Fruit fly (Drosophila melanogaster) whole organism, prepupa: ENCODE data around the gene Alg7.
A peak's percentile ranks its signal among the peaks of the same experiment; 100 is the strongest.

Experiments used
- CG11294 ChIP-seq: fragments of 200-800 bp; sonication (Bioruptor generic); IDR thresholded peaks from 2 replicates; pipeline ENCODE4 v1.3.6; 2022; ENCODE audit warnings: missing biosample characterization, missing genetic modification characterization
- CG11902 ChIP-seq: fragments of 200-800 bp; sonication (Bioruptor generic); optimal IDR thresholded peaks from 3 replicates; lab custom pipeline; 2016; ENCODE audit warnings: missing biosample characterization, missing genetic modification characterization
- CG3032 ChIP-seq: fragments of 200-800 bp; optimal IDR thresholded peaks from 2 replicates; lab custom pipeline; 2019; ENCODE audit warnings: missing biosample characterization, mild to moderate bottlenecking, missing genetic modification characterization, moderate library complexity
- CG34406 ChIP-seq: fragments of 200-800 bp; sonication (Bioruptor generic); optimal IDR thresholded peaks from 3 replicates; lab custom pipeline; 2016; ENCODE audit warnings: missing biosample characterization, missing genetic modification characterization
- CG6276 ChIP-seq: fragments of 200-800 bp; sonication (Bioruptor generic); optimal IDR thresholded peaks from 2 replicates; lab custom pipeline; 2017; ENCODE audit warnings: missing biosample characterization, mild to moderate bottlenecking, missing genetic modification characterization
- CG6792 ChIP-seq: fragments of 200-800 bp; sonication (Bioruptor generic); optimal IDR thresholded peaks from 3 replicates; lab custom pipeline; 2016; ENCODE audit warnings: missing biosample characterization, missing genetic modification characterization
- CG8319 ChIP-seq: fragments of 200-800 bp; sonication (Bioruptor generic); optimal IDR thresholded peaks from 3 replicates; lab custom pipeline; 2016; ENCODE audit warnings: missing biosample characterization, missing genetic modification characterization
- CG8632 ChIP-seq: fragments of 200-800 bp; sonication (Bioruptor generic); optimal IDR thresholded peaks from 3 replicates; lab custom pipeline; 2016; ENCODE audit warnings: missing biosample characterization, missing genetic modification characterization
- CG9139 ChIP-seq: fragments of 200-800 bp; sonication (Bioruptor generic); optimal IDR thresholded peaks from 3 replicates; lab custom pipeline; 2017; ENCODE audit warnings: missing biosample characterization, mild to moderate bottlenecking, missing genetic modification characterization
- Eip75B ChIP-seq: fragments of 200-800 bp; sonication (Bioruptor generic); optimal IDR thresholded peaks from 3 replicates; lab custom pipeline; 2016; ENCODE audit warnings: missing biosample characterization, missing genetic modification characterization
- Eip78C ChIP-seq: fragments of 200-800 bp; sonication (Bioruptor generic); peaks from one replicate; lab custom pipeline; 2016; ENCODE audit warnings: missing biosample characterization, missing genetic modification characterization
- Ets96B ChIP-seq: fragments of 200-800 bp; optimal IDR thresholded peaks from 2 replicates; lab custom pipeline; 2019; ENCODE audit warnings: missing biosample characterization, mild to moderate bottlenecking, missing genetic modification characterization, moderate library complexity
- Hr39 ChIP-seq: fragments of 200-800 bp; sonication (Bioruptor generic); optimal IDR thresholded peaks from 2 replicates; lab custom pipeline; 2016; ENCODE audit warnings: missing biosample characterization, missing genetic modification characterization
- Lpt ChIP-seq: fragments of 200-800 bp; sonication (Bioruptor generic); optimal IDR thresholded peaks from 3 replicates; lab custom pipeline; 2016; ENCODE audit warnings: missing biosample characterization, missing genetic modification characterization
- Smox ChIP-seq: fragments of 200-800 bp; sonication (Bioruptor generic); optimal IDR thresholded peaks from 3 replicates; lab custom pipeline; 2016; ENCODE audit warnings: missing biosample characterization, missing genetic modification characterization
- Sox102F ChIP-seq: fragments of 200-800 bp; sonication (Bioruptor generic); optimal IDR thresholded peaks from 2 replicates; lab custom pipeline; 2016; ENCODE audit warnings: missing biosample characterization, mild to moderate bottlenecking, missing genetic modification characterization
- Sox14 ChIP-seq: fragments of 200-800 bp; sonication (Bioruptor generic); optimal IDR thresholded peaks from 3 replicates; lab custom pipeline; 2016; ENCODE audit warnings: missing biosample characterization, missing genetic modification characterization
- Sox15 ChIP-seq: fragments of 200-800 bp; sonication (Bioruptor generic); optimal IDR thresholded peaks from 3 replicates; lab custom pipeline; 2016; ENCODE audit warnings: missing biosample characterization, missing genetic modification characterization
- achi ChIP-seq: fragments of 200-800 bp; sonication (Bioruptor generic); optimal IDR thresholded peaks from 3 replicates; lab custom pipeline; 2016; ENCODE audit warnings: missing biosample characterization, missing genetic modification characterization
- cyc ChIP-seq: fragments of 200-800 bp; sonication (Bioruptor generic); optimal IDR thresholded peaks from 3 replicates; lab custom pipeline; 2016; ENCODE audit warnings: missing biosample characterization, missing genetic modification characterization
- dac ChIP-seq: fragments of 200-800 bp; sonication (Bioruptor generic); optimal IDR thresholded peaks from 2 replicates; lab custom pipeline; 2017; ENCODE audit warnings: missing biosample characterization, mild to moderate bottlenecking, missing genetic modification characterization
- eg ChIP-seq: fragments of 200-800 bp; sonication (Bioruptor generic); IDR thresholded peaks from 3 replicates; pipeline ENCODE4 v1.3.6; 2022; ENCODE audit warnings: missing biosample characterization, missing genetic modification characterization
- lz ChIP-seq: fragments of 200-800 bp; sonication (Bioruptor generic); optimal IDR thresholded peaks from 3 replicates; lab custom pipeline; 2016; ENCODE audit warnings: missing biosample characterization, missing genetic modification characterization
- net ChIP-seq: fragments of 200-800 bp; sonication (Bioruptor generic); optimal IDR thresholded peaks from 3 replicates; lab custom pipeline; 2016; ENCODE audit warnings: missing biosample characterization, missing genetic modification characterization
- salr ChIP-seq, 2 experiments: fragments of 200-800 bp; sonication (Bioruptor generic); optimal IDR thresholded peaks; 3 replicates each; lab custom pipeline; 2016 to 2018; ENCODE audit warnings: missing biosample characterization in 2 of 2, missing genetic modification characterization in 2 of 2, mild to moderate bottlenecking in 1 of 2
- spab ChIP-seq: fragments of 200-800 bp; sonication (Bioruptor generic); optimal IDR thresholded peaks from 2 replicates; lab custom pipeline; 2017; ENCODE audit warnings: missing biosample characterization, mild to moderate bottlenecking, missing genetic modification characterization, missing genetic modification reagents
- ss ChIP-seq, 2 experiments: fragments of 200-800 bp; sonication (Bioruptor generic); optimal IDR thresholded peaks; 2 replicates in 1 of 2; 3 replicates in 1 of 2; lab custom pipeline; 2017 to 2018; ENCODE audit warnings: mild to moderate bottlenecking in 2 of 2, missing biosample characterization in 2 of 2, missing genetic modification characterization in 2 of 2, moderate library complexity in 1 of 2
- svp ChIP-seq: fragments of 200-800 bp; sonication (Bioruptor generic); peaks from one replicate; lab custom pipeline; 2016; ENCODE audit warnings: missing biosample characterization, missing genetic modification characterization
- topi ChIP-seq: fragments of 200-800 bp; sonication (Bioruptor generic); optimal IDR thresholded peaks from 3 replicates; lab custom pipeline; 2016; ENCODE audit warnings: missing biosample characterization, missing genetic modification characterization
- vri ChIP-seq: fragments of 200-800 bp; sonication (Bioruptor generic); optimal IDR thresholded peaks from 3 replicates; lab custom pipeline; 2016; ENCODE audit warnings: missing biosample characterization, mild to moderate bottlenecking, missing genetic modification characterization

The Alg7 gene

DNA sequence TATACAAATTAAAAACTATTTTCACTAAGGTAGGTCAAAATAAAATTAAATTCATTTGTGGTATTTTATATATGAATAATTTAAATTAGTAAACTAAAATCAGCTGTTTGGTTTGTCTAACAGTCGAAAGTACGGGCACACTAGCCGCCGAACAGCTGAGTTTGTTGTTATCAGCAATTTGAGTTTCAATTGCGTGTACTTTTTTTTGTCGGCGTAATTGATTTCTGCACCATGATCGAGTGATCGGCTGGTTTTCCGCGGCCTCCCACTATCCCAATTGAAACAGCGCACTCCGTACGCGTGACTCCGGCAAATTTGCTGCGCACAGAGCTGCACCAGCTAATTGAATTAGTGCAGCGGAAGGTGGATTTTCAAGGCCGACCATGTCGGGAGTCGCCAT, at the start of gene Alg7:
Gene Alg7 (plus strand): TSS at position 153 of the 400 bp plus-strand sequence.
- TF ChIP-seq lz (GFP tag; lab: Kevin White, UChicago): no peak
- TF ChIP-seq, all 60 proteins: peak for 0

DNA sequence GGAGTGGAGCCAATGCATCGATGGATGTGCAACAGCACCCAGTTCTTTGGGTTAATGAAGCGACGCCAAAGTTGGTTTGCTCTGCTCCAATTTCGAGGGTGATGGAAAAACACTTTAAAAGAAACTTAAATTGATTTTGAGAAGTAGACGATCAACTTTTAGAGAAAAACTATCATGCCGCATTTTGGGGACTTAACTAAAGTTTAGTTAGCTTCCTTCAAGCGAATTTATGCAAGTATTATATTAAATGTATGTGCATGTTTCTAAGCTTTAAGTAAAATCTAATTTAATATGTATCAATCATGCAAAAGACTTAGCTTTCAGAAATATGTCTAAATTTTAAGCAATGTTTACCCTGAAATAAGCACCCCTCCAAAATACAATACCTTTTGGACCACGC, 48.8 kb upstream of the Alg7 start, which contains the start of gene CG5122:
Gene CG5122 (plus strand): TSS at position 301 of the 400 bp plus-strand sequence.
- TF ChIP-seq achi (GFP tag; lab: Kevin White, UChicago): no peak

DNA sequence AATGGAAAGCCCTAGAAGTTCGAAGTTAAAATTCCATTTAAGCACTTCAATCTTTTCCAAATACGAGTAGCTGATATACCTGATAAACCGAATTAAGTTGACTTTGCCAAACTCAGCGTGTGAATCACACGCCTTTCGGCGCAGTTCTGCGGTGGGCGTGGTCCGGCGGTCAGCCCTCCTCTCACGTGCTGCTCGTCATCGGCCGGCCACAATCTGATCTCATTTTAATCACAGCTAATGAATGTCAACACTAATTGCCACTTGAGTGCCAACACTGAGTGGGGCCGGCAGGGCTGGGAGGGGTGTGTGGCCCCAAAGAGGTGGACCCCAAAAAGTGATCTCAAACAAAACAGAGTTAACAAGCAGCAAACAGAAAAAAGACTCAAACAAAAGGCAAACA, 43.1 kb upstream of the Alg7 start:
- TF ChIP-seq Sox14 (GFP tag; lab: Kevin White, UChicago): no peak
- TF ChIP-seq CG3032: no peak
- no peak for TF ChIP-seq Eip78C
- no peak for TF ChIP-seq dac (GFP tag; lab: Kevin White, UChicago)
- TF ChIP-seq cyc (GFP tag; lab: Kevin White, UChicago): no peak
- TF ChIP-seq Lpt (GFP tag; lab: Kevin White, UChicago): no peak
- TF ChIP-seq CG11902 (GFP tag; lab: Kevin White, UChicago): no peak
- no peak for TF ChIP-seq CG6276 (GFP tag; lab: Kevin White, UChicago)
- TF ChIP-seq CG11294: no peak
- no peak for TF ChIP-seq ss (GFP tag; optimal IDR thresholded peaks at IDR 0.05; lab: Kevin White, UChicago)
- TF ChIP-seq CG9139 (GFP tag; lab: Kevin White, UChicago): no peak
- no peak for TF ChIP-seq Eip75B
- TF ChIP-seq net (GFP tag; lab: Kevin White, UChicago): no peak
- TF ChIP-seq, all 60 proteins: peak for 0

DNA sequence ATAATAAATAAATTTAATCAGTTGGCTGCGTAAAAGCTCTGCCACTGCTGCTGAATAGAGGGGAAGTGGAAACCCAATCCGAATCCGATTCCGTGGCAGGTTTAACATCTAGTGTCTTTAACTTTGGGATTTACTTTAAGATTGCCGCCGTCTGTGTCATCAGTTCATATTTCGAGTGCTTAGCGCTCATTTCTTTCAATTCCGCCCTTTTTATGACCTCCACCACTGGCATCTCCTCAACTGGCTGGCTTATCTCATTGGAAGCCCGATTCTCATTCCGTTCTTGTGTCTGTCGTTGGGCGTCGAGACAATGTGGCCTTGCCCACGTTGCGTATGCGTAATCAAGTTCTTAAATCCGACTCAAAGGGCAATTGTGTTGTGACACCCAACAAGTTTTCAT, 38.2 kb upstream of the Alg7 start:
- no peak for TF ChIP-seq CG34406 (GFP tag; lab: Kevin White, UChicago)
- TF ChIP-seq CG3032: no peak
- no peak for TF ChIP-seq vri (GFP tag; lab: Kevin White, UChicago)
- no peak for TF ChIP-seq net (GFP tag; lab: Kevin White, UChicago)
- no peak for TF ChIP-seq CG8319
- TF ChIP-seq CG11902 (GFP tag; lab: Kevin White, UChicago): no peak
- no peak for TF ChIP-seq Lpt (GFP tag; lab: Kevin White, UChicago)
- TF ChIP-seq salr (GFP tag; optimal IDR thresholded peaks at IDR 0.05; lab: Kevin White, UChicago): no peak
- no peak for TF ChIP-seq CG8632 (GFP tag; lab: Kevin White, UChicago)

DNA sequence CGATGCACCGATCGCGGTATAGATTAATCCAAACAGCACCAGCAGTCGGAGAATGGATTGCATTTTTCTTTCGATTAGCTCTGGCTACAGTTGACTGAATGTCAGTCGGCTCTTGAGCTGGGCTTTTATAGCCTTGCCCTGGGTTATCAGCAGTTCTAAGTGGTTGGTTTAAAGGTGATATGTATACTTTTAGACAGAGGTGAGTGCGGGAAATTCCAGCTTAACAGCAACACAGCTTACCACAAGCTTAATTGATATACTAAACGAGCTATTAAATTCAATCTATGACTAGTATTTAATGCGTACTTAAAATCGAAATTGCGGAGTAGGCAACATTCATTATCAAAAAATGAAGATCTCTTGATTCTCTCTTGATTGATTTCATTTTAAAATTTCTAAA, 36.2 kb upstream of the Alg7 start, which contains the start of gene CG9928:
Gene CG9928 (minus strand): TSS at position 101 of the 400 bp plus-strand sequence.
- TF ChIP-seq CG8319 (no peak), Smox (GFP tag; lab: Kevin White, UChicago) (no peak), CG6792 (no peak), CG11902 (GFP tag; lab: Kevin White, UChicago) (no peak), achi (GFP tag; lab: Kevin White, UChicago) (no peak), svp (peak; percentile 81), vri (GFP tag; lab: Kevin White, UChicago) (no peak), spab (GFP tag; lab: Kevin White, UChicago) (no peak), Lpt (GFP tag; lab: Kevin White, UChicago) (no peak)
- TF ChIP-seq, all 60 proteins: peak for 1

DNA sequence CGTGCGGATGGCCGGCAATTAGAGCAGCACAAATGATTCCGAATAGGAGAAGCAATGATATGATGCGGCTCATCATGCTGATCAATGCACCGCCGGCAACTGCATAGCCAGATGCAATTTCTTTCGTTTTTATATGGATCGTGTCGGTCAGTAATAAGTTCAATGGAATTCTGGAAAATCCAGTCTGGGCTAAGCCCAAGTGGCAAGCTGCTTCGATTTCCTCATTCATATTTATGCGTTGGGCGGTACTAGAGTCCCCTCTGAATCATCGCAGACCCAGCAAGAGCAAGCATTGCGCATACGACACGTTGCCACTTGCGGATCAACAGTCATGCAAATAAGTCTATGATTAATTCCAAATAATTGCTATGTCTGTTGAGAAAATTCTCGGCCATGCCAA, 35.5 kb upstream of the Alg7 start, which contains the start of gene CG16978:
Gene CG16978 (minus strand): TSS at position 101 of the 400 bp plus-strand sequence.
- TF ChIP-seq lz (GFP tag; lab: Kevin White, UChicago) (no peak), Sox14 (GFP tag; lab: Kevin White, UChicago) (no peak), Ets96B (tag; lab: Kevin White, UChicago) (no peak), Hr39 (GFP tag; lab: Kevin White, UChicago) (no peak), Sox15 (no peak), CG34406 (GFP tag; lab: Kevin White, UChicago) (no peak), eg (GFP tag; lab: Robert Waterston, UW) (no peak), topi (no peak), CG8632 (GFP tag; lab: Kevin White, UChicago) (no peak), ss (GFP tag; optimal IDR thresholded peaks at IDR 0.05; lab: Kevin White, UChicago) (no peak), Sox102F (no peak)
